Worm (Caenorhabditis elegans): Measurements from ENCODE around the gene dli-1.

ce11 chrIV:13095462-13095861 is 3.1 kb downstream of the dli-1 start, which contains the start of gene rfc-3:
- TF ChIP-seq Y48G9A.11 (GFP tag; IDR thresholded peaks at IDR 0.05) = no peak
- no peak for TF ChIP-seq sdz-12 (GFP tag; optimal IDR thresholded peaks at IDR 0.05)
- no peak for TF ChIP-seq dve-1 (tag; optimal IDR thresholded peaks at IDR 0.05; ENCODE audit: insufficient read depth)
- no peak for TF ChIP-seq mdl-1 (tag; optimal IDR thresholded peaks at IDR 0.05)

Data from whole organism, L4 larva.